Fruit fly (Drosophila melanogaster): Measurements from ENCODE around the gene PRL-1.

- no peak for TF ChIP-seq CG13204 (GFP tag; optimal IDR thresholded peaks at IDR 0.05)
- TF ChIP-seq D1 (tag; optimal IDR thresholded peaks at IDR 0.05): no peak
Measured at dm6 chr2L:16277922-16278321, 20.5 kb upstream of the PRL-1 start.

Data from whole organism, pupa.